Worm (Caenorhabditis elegans): ENCODE data around the gene B0348.1.

ce11 chrV:53286-53685 is 4.6 kb downstream of the B0348.1 start:
- TF ChIP-seq flt-1 (GFP tag; IDR thresholded peaks at IDR 0.05) (peak; percentile 75; the same call in 1 of the 2 replicates), ama-1 (optimal IDR thresholded peaks at IDR 0.05) (no peak)

Data from whole organism, early embryonic.